Fruit fly (Drosophila melanogaster) whole organism, wandering third instar larva: ENCODE measurements around the gene SmydA-4.

ENCODE experiments used
- Dif ChIP-seq: fragments of 200-275, 200-300 bp; sonication (Bioruptor generic); optimal IDR thresholded peaks from 2 replicates; lab custom pipeline; 2018; ENCODE audit warnings: missing biosample characterization, missing genetic modification characterization; ENCODE audit not compliant: partially characterized antibody
- Hr78 ChIP-seq: fragments of >200 bp; optimal IDR thresholded peaks from 2 replicates; lab custom pipeline; 2017; ENCODE audit warnings: missing biosample characterization, missing genetic modification characterization
- Hr83 ChIP-seq: fragments of 200-300 bp; sonication (Bioruptor generic); optimal IDR thresholded peaks from 2 replicates; lab custom pipeline; 2016; ENCODE audit warnings: missing biosample characterization, mild to moderate bottlenecking, missing genetic modification characterization, moderate library complexity; ENCODE audit not compliant: poor library complexity, severe bottlenecking
- N ChIP-seq: fragments of >200 bp; optimal IDR thresholded peaks from 2 replicates; lab custom pipeline; 2018; ENCODE audit warnings: missing biosample characterization, missing external identifiers, missing genetic modification characterization
- Rel ChIP-seq, 2 experiments: fragments of 200-800 bp; sonication (Bioruptor generic) in 1 of 2; optimal IDR thresholded peaks; 2 replicates in 1 of 2; 3 replicates in 1 of 2; lab custom pipeline; 2016 to 2019; ENCODE audit warnings: mild to moderate bottlenecking in 2 of 2, missing biosample characterization in 2 of 2, missing genetic modification characterization in 2 of 2, moderate library complexity in 1 of 2
- Sp1 ChIP-seq: fragments of 200-800 bp; sonication (Bioruptor generic); optimal IDR thresholded peaks from 3 replicates; lab custom pipeline; 2019; ENCODE audit warnings: missing biosample characterization, mild to moderate bottlenecking, missing genetic modification characterization, moderate library complexity
- br ChIP-seq: fragments of 200-800 bp; sonication (Bioruptor generic); optimal IDR thresholded peaks from 2 replicates; lab custom pipeline; 2016; ENCODE audit warnings: missing biosample characterization, missing genetic modification characterization
- fru ChIP-seq: fragments of 200-800 bp; sonication (Bioruptor generic); optimal IDR thresholded peaks from 3 replicates; lab custom pipeline; 2016; ENCODE audit warnings: missing biosample characterization, mild to moderate bottlenecking, missing genetic modification characterization
- h ChIP-seq: fragments of 200-800 bp; sonication (Bioruptor generic); optimal IDR thresholded peaks from 3 replicates; lab custom pipeline; 2016; ENCODE audit warnings: missing biosample characterization, mild to moderate bottlenecking, missing genetic modification characterization
- pan ChIP-seq: fragments of >200 bp; optimal IDR thresholded peaks from 2 replicates; lab custom pipeline; 2017
- psq ChIP-seq: fragments of 200-800 bp; sonication (Bioruptor generic); optimal IDR thresholded peaks from 3 replicates; lab custom pipeline; 2017; ENCODE audit warnings: missing biosample characterization, mild to moderate bottlenecking, missing genetic modification characterization, moderate library complexity
- usp ChIP-seq: fragments of >200 bp; optimal IDR thresholded peaks from 2 replicates; lab custom pipeline; 2017; ENCODE audit warnings: missing biosample characterization, missing genetic modification characterization
- woc ChIP-seq: sonication (Bioruptor generic); optimal IDR thresholded peaks from 2 replicates; lab custom pipeline; 2016; ENCODE audit warnings: missing biosample characterization, mild to moderate bottlenecking, missing genetic modification characterization

- TF ChIP-seq Sp1 (GFP tag; lab: Kevin White, UChicago) (no peak), N (no peak), Hr83 (no peak), Dif (GFP tag; lab: Kevin White, UChicago) (no peak), Hr78 (GFP tag; lab: Kevin White, UChicago) (no peak), usp (GFP tag; lab: Kevin White, UChicago) (no peak), woc (GFP tag; lab: Kevin White, UChicago) (no peak), fru (no peak), pan (lab: Kevin White, UChicago) (no peak), h (GFP tag; lab: Kevin White, UChicago) (peak; percentile 5), Rel (GFP tag; optimal IDR thresholded peaks at IDR 0.05; lab: Kevin White, UChicago) (no peak), Rel (tag; optimal IDR thresholded peaks at IDR 0.05; lab: Kevin White, UChicago) (no peak), psq (GFP tag; lab: Kevin White, UChicago) (no peak), br (no peak)
Observed at dm6 chrX:11081242-11081641, 36.7 kb downstream of the SmydA-4 start.
